Fruit fly (Drosophila melanogaster): ENCODE results near the gene CG11857.
A peak's percentile ranks its signal among the peaks of the same experiment; 100 is the strongest.

The CG11857 gene

DNA sequence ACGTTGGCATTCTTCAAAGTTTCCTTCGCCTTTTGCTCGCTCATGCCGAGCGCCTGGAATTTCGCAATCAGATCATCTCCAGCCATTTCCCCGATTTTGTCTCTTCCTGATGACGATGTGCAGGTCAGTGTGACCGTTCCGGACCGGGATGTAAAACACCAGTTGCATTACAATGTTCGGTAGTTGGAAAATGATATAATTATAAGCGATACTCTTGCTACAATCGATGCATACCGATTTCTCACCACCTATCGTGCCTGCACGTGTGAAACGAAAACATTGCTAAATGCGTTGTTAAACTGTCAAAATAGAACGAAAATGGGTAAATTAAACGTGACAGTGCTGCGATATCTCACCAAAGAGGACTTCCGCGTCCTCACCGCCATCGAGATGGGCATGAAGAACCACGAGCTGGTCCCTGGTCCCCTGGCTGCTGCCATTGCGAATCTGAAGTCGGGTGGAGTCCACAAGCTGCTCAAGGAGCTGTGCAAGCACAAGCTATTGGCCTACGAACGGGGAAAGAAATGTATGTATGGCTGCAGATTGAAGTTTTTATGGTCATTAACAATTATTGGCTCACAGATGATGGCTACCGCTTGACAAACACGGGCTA, 7.0 kb downstream of the CG11857 start, which contains the start of the genes GlnRS and RIOK2 (continued):
- peak; percentile 94 for TF ChIP-seq Scr (GFP tag; IDR thresholded peaks at IDR 0.05; ENCODE audit: partially characterized antibody)
- peak; percentile 92 for TF ChIP-seq Doc3 (GFP tag; IDR thresholded peaks at IDR 0.05; ENCODE audit: partially characterized antibody)
- peak; percentile 95 for TF ChIP-seq Dll (GFP tag; IDR thresholded peaks at IDR 0.05; ENCODE audit: partially characterized antibody)
- no peak for TF ChIP-seq CG10462 (GFP tag; optimal IDR thresholded peaks at IDR 0.05)
- peak; percentile 97 for TF ChIP-seq amos (GFP tag; IDR thresholded peaks at IDR 0.05; ENCODE audit: partially characterized antibody)
- TF ChIP-seq gro (GFP tag; optimal IDR thresholded peaks at IDR 0.05), result peak; percentile 54
- peak; percentile 99 for TF ChIP-seq CG7357 (GFP tag; IDR thresholded peaks at IDR 0.05)
- TF ChIP-seq CTCF (GFP tag; optimal IDR thresholded peaks at IDR 0.05), result peak; percentile 10
- TF ChIP-seq CG10979 (tag; optimal IDR thresholded peaks at IDR 0.05), result peak; percentile 1
- TF ChIP-seq cas (GFP tag; IDR thresholded peaks at IDR 0.05), result 0 out of 2 replicates have a peak, but pooled peaks have one; percentile 13
- no peak for TF ChIP-seq lmd (GFP tag; IDR thresholded peaks at IDR 0.05)
- TF ChIP-seq cwo (GFP tag; optimal IDR thresholded peaks at IDR 0.05), result peak; percentile 96
- no peak for TF ChIP-seq Fer1 (GFP tag; optimal IDR thresholded peaks at IDR 0.05)
- TF ChIP-seq gfzf (GFP tag; optimal IDR thresholded peaks at IDR 0.05), result peak; percentile 91
- no peak for TF ChIP-seq chm (GFP tag; IDR thresholded peaks at IDR 0.05)
- peak; percentile 31 for TF ChIP-seq CG12391 (tag; optimal IDR thresholded peaks at IDR 0.05)
- TF ChIP-seq CG2712 (tag; optimal IDR thresholded peaks at IDR 0.05), result peak; percentile 48
- peak; percentile 5 for TF ChIP-seq pho (GFP tag; optimal IDR thresholded peaks at IDR 0.05)
- TF ChIP-seq p53 (GFP tag; optimal IDR thresholded peaks at IDR 0.05), result peak; percentile 32
- no peak for TF ChIP-seq Gsc (GFP tag; IDR thresholded peaks at IDR 0.05)
- peak; percentile 92 for TF ChIP-seq CG17802 (tag; optimal IDR thresholded peaks at IDR 0.05)
- TF ChIP-seq MTF-1 (GFP tag; optimal IDR thresholded peaks at IDR 0.05; ENCODE audit: borderline replicate concordance), result no peak
- peak; percentile 14 for TF ChIP-seq CG12299 (tag; optimal IDR thresholded peaks at IDR 0.05)
- peak; percentile 93 for TF ChIP-seq hb (GFP tag; IDR thresholded peaks at IDR 0.05; ENCODE audit: partially characterized antibody)
- TF ChIP-seq Opbp (GFP tag; IDR thresholded peaks at IDR 0.05; ENCODE audit: partially characterized antibody), result peak; percentile 97
- peak; percentile 28 for TF ChIP-seq twi (tag; optimal IDR thresholded peaks at IDR 0.05)
- TF ChIP-seq pfk (GFP tag; optimal IDR thresholded peaks at IDR 0.05), result no peak
- peak; percentile 53 for TF ChIP-seq B-H2 (GFP tag; optimal IDR thresholded peaks at IDR 0.05)
- peak; percentile 49 for TF ChIP-seq CG7987 (GFP tag; optimal IDR thresholded peaks at IDR 0.05)
- TF ChIP-seq ATbp (GFP tag; optimal IDR thresholded peaks at IDR 0.05), result no peak
- peak; percentile 94 for TF ChIP-seq CG9797 (GFP tag; optimal IDR thresholded peaks at IDR 0.05)
- TF ChIP-seq CG7786 (GFP tag; optimal IDR thresholded peaks at IDR 0.05), result peak; percentile 10
- TF ChIP-seq CG3847 (GFP tag; IDR thresholded peaks at IDR 0.05), result peak; percentile 45; the same call in 1 of the 2 replicates
- TF ChIP-seq CG1603 (tag; optimal IDR thresholded peaks at IDR 0.05), result peak; percentile 94
- TF ChIP-seq CG31365 (tag; optimal IDR thresholded peaks at IDR 0.05), result no peak
- peak; percentile 27 for TF ChIP-seq zfh2 (GFP tag; optimal IDR thresholded peaks at IDR 0.05)
- peak; percentile 97 for TF ChIP-seq CG34224 (GFP tag; IDR thresholded peaks at IDR 0.05; ENCODE audit: partially characterized antibody)
- no peak for TF ChIP-seq ems (GFP tag; optimal IDR thresholded peaks at IDR 0.05)
- peak; percentile 2 for TF ChIP-seq CG2120 (GFP tag; optimal IDR thresholded peaks at IDR 0.05)
- peak; percentile 88 for TF ChIP-seq Dref (GFP tag; IDR thresholded peaks at IDR 0.05)
- TF ChIP-seq CG3995 (GFP tag; optimal IDR thresholded peaks at IDR 0.05), result peak; percentile 50
- TF ChIP-seq zen2 (GFP tag; IDR thresholded peaks at IDR 0.05; ENCODE audit: partially characterized antibody), result peak; percentile 95
- peak; percentile 98 for TF ChIP-seq Bgb (GFP tag; IDR thresholded peaks at IDR 0.05; ENCODE audit: partially characterized antibody)
- no peak for TF ChIP-seq sqz (GFP tag; optimal IDR thresholded peaks at IDR 0.05)
- TF ChIP-seq Med (GFP tag), result peak; percentile 78
- peak; percentile 95 for TF ChIP-seq MESR4 (GFP tag; optimal IDR thresholded peaks at IDR 0.05)
- no peak for TF ChIP-seq ranshi (GFP tag; IDR thresholded peaks at IDR 0.05)
- peak in 1 of 2 experiments; percentile 18 for TF ChIP-seq dpn (GFP tag; optimal IDR thresholded peaks at IDR 0.05)
- TF ChIP-seq Mes4 (GFP tag; optimal IDR thresholded peaks at IDR 0.05), result no peak
